Worm (Caenorhabditis elegans) whole organism, early embryonic: ENCODE data around the gene F48F5.6.

Source experiments
- B0310.2 ChIP-seq: sonication (generic microtip); optimal IDR thresholded peaks from 2 replicates; lab custom pipeline; 2016; ENCODE audit warnings: mild to moderate bottlenecking, missing genetic modification characterization, missing compliant biosample characterization
- F13C5.2 ChIP-seq: sonication (generic microtip); optimal IDR thresholded peaks from 2 replicates; lab custom pipeline; 2017; ENCODE audit warnings: mild to moderate bottlenecking, missing genetic modification characterization, inconsistent platforms, missing compliant biosample characterization
- aly-1 ChIP-seq: sonication (generic microtip); optimal IDR thresholded peaks from 2 replicates; lab custom pipeline; 2016; ENCODE audit warnings: missing genetic modification characterization, missing compliant biosample characterization
- ama-1 ChIP-seq: fragments of 150-350 bp; optimal IDR thresholded peaks from 2 replicates; lab custom pipeline; 2014
- ceh-13 ChIP-seq: fragments of 200-800 bp; sonication (Bioruptor generic); optimal IDR thresholded peaks from 2 replicates; lab custom pipeline; 2018; ENCODE audit warnings: mild to moderate bottlenecking, missing genetic modification characterization, missing compliant biosample characterization
- ceh-36 ChIP-seq: sonication (generic microtip); optimal IDR thresholded peaks from 2 replicates; lab custom pipeline; 2016; ENCODE audit warnings: missing genetic modification characterization, inconsistent platforms, missing compliant biosample characterization
- ets-7 ChIP-seq: sonication (generic microtip); optimal IDR thresholded peaks from 2 replicates; lab custom pipeline; 2016; ENCODE audit warnings: missing genotype, missing genetic modification characterization, missing compliant biosample characterization
- flt-1 ChIP-seq: fragments of 200-800 bp; sonication (Bioruptor generic); IDR thresholded peaks from 2 replicates; pipeline ENCODE4 v1.3.6; 2022; ENCODE audit warnings: missing genetic modification characterization, missing compliant biosample characterization
- hmbx-1 ChIP-seq: sonication (generic microtip); optimal IDR thresholded peaks from 2 replicates; lab custom pipeline; 2016; ENCODE audit warnings: mild to moderate bottlenecking, missing genetic modification characterization, missing compliant biosample characterization
- hmg-4 ChIP-seq: fragments of 200-800 bp; sonication (Bioruptor generic); optimal IDR thresholded peaks from 2 replicates; lab custom pipeline; 2018; ENCODE audit warnings: mild to moderate bottlenecking, missing genetic modification characterization, missing compliant biosample characterization
- hnd-1 ChIP-seq: sonication (generic microtip); optimal IDR thresholded peaks from 2 replicates; lab custom pipeline; 2016; ENCODE audit warnings: missing genetic modification characterization, missing compliant biosample characterization
- pes-1 ChIP-seq: fragments of 200-800 bp; sonication (Bioruptor generic); IDR thresholded peaks from 2 replicates; pipeline ENCODE4 v1.3.6; 2022; ENCODE audit warnings: missing genetic modification reagents, missing genetic modification characterization, missing compliant biosample characterization
- scrt-1 ChIP-seq: fragments of 200-800 bp; sonication (Bioruptor generic); IDR thresholded peaks from 2 replicates; pipeline ENCODE4 v1.3.6; 2022; ENCODE audit warnings: missing genetic modification characterization, missing compliant biosample characterization
- sea-1 ChIP-seq: fragments of 200-800 bp; sonication (Bioruptor generic); conservative IDR thresholded peaks from 2 replicates; pipeline ENCODE4 v1.3.6; 2022; ENCODE audit warnings: missing genetic modification characterization, missing compliant biosample characterization
- tbx-11 ChIP-seq: fragments of 200-800 bp; sonication (Bioruptor generic); IDR thresholded peaks from 2 replicates; pipeline ENCODE4 v1.3.6; 2022; ENCODE audit warnings: missing genetic modification characterization, missing compliant biosample characterization
- tbx-37 ChIP-seq: fragments of 200-800 bp; sonication (Bioruptor generic); conservative IDR thresholded peaks from 2 replicates; pipeline ENCODE4 v1.3.6; 2022; ENCODE audit warnings: missing genetic modification reagents, missing genetic modification characterization, missing compliant biosample characterization
- tra-4 ChIP-seq: sonication (generic microtip); optimal IDR thresholded peaks from 2 replicates; lab custom pipeline; 2017; ENCODE audit warnings: missing genetic modification characterization, missing compliant biosample characterization

F48F5.6 gene

DNA sequence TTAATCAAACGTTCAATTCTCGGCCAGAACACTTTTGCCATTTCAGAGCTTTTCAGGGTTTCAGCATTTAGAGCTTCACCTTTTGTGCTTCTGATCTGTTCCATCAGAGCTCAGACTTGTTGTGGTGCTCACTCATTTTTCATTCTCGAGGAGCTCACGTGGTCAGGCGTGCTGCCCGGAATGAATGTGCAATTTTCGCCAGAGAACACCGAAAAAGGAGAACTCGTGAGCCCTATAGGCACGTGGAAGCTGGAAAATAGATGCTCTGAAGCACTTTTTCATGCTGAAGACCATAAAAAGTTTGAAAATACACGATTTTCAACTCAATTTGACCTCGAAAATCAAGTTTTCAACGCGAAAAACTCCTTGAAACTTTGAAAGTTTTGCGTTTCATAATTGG lies 33.3 kb downstream of the F48F5.6 start:
- no peak for TF ChIP-seq ets-7 (tag; lab: Kevin White, UChicago)
- no peak for TF ChIP-seq ceh-36 (tag; lab: Kevin White, UChicago)
- TF ChIP-seq hmg-4 (GFP tag; lab: Kevin White, UChicago), result no peak

DNA sequence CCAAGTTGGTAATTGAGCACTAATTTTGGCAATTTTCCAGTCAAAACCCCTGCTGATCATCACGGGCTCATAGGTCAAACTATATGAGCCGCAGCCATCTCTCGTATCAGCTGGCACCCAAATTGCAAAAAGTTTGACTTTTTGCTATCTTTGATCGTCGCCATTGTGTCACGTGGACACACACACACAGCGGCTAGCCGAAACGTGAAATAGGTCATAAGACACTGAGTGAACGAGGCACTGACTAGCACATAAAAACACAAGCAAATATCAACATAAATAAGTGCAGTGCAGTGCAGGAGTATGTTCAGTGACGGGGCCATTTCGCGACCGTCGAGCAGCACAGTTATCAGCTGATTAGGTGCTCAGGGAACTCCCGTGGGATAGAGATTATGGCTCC lies 34.2 kb downstream of the F48F5.6 start:
- TF ChIP-seq hmg-4 (GFP tag; lab: Kevin White, UChicago) (no peak), hnd-1 (no peak), ceh-36 (tag; lab: Kevin White, UChicago) (no peak)

DNA sequence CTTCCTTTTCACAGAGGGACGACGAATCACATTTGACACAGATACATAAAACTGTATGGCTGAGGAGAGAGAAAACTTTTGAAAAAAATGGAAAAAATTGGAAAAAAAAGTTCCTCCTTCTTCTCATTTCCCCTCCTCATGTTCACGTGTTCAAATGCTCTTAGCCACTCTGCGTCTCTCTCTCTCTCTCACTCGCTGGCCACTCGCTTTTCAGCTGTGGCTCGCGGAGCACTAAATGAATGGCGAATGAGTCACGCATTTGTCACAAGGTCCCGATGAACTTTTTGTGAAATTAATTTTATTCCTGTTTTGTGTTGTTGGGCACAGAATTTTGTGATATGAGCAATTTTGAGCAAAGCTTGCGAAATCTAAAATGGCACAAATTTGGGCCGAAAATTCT lies 35.2 kb downstream of the F48F5.6 start:
- TF ChIP-seq hnd-1 (no peak), sea-1 (GFP tag; lab: Robert Waterston, UW) (no peak)

DNA sequence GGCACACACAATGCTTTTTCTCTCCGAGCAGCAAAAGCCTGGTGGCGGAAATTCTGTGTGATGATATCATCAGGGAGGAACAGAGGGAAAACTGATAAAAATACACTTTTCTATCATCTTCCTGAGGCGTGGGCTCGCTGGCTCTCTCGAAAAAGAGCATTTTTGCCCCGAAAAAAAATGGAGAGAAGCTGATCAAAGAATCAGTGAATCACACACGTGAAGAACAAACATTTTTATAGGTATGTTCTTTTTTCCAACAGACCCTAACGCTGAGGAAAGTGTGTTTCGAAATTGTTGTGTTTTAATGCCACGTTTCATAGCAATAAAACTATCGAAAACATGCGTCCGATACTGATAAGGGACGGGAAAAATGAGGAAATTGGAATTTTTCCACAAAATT lies 36.2 kb downstream of the F48F5.6 start:
- TF ChIP-seq tra-4 (tag; lab: Kevin White, UChicago) (no peak), ceh-36 (tag; lab: Kevin White, UChicago) (no peak), hnd-1 (no peak), B0310.2 (tag; lab: Kevin White, UChicago) (no peak), tbx-37 (GFP tag; lab: Robert Waterston, UW) (no peak), scrt-1 (GFP tag; lab: Robert Waterston, UW) (no peak), tbx-11 (no peak), pes-1 (GFP tag; lab: Robert Waterston, UW) (no peak), ets-7 (tag; lab: Kevin White, UChicago) (no peak), ama-1 (no peak)

DNA sequence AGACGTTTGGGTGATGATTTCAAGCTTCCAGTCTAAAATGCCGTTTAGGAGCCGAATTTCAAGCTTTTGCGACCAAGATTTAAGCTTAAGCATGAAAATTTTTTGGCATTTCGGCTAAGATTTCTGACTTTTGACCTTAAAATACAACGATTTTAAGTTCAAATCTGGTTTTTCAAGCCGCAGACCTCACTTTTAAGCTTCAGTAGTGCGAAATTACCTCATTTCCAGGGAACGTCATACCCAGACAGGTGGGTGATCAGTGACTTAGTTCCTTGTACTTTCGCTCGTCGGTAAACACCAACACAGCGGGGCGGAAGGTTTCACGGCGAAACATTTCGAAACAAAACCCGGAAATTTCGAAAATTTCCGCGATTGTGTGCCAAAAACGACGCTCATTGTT lies 36.6 kb downstream of the F48F5.6 start:
- TF ChIP-seq ets-7 (tag; lab: Kevin White, UChicago), result no peak
- no peak for TF ChIP-seq hmbx-1
- no peak for TF ChIP-seq F13C5.2 (tag; lab: Kevin White, UChicago)
- no peak for TF ChIP-seq ceh-36 (tag; lab: Kevin White, UChicago)
- TF ChIP-seq sea-1 (GFP tag; lab: Robert Waterston, UW), result no peak

DNA sequence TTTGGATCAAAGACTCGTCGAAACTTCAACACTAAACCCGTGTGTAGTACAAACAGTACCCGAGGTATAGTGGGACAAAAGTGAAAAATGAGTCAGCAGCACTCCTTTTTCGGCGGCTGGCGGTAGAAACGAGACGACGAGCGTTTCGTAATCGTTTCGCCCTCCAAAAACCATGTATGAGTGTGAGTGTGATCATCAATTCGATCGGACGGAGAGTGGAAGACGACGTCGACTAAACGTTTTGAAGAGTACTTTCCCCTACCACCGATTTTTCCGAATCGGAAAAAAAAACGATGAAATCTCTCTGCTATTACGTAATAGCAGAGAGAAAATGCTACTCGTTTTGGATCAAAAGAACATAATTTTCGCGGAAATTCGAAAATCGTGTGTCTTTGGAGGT lies 37.6 kb downstream of the F48F5.6 start:
- TF ChIP-seq sea-1 (GFP tag; lab: Robert Waterston, UW) (no peak), tbx-11 (no peak), ets-7 (tag; lab: Kevin White, UChicago) (no peak)

DNA sequence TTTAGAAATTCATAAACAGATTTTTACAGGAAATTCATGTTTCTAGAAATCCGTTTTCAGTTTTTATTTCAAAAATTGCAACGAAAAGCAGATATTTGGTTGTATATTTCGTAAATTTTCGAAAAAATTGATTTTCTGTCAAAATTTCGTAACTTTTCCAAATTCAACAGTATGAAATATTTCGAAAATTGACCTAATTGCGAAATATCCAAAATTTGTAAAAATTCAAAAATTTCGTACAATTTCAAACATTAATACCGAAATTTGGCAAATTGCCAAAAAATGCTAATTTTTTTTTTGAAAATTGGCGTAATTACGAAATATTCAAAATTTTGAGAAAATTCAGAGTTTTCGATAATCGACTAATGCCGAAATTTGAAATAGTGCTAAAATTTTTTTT lies 39.0 kb downstream of the F48F5.6 start:
- TF ChIP-seq ets-7 (tag; lab: Kevin White, UChicago) (no peak), ceh-13 (no peak), hmbx-1 (no peak), hmg-4 (GFP tag; lab: Kevin White, UChicago) (no peak), ceh-36 (tag; lab: Kevin White, UChicago) (no peak), pes-1 (GFP tag; lab: Robert Waterston, UW) (no peak), B0310.2 (tag; lab: Kevin White, UChicago) (no peak), scrt-1 (GFP tag; lab: Robert Waterston, UW) (no peak)

DNA sequence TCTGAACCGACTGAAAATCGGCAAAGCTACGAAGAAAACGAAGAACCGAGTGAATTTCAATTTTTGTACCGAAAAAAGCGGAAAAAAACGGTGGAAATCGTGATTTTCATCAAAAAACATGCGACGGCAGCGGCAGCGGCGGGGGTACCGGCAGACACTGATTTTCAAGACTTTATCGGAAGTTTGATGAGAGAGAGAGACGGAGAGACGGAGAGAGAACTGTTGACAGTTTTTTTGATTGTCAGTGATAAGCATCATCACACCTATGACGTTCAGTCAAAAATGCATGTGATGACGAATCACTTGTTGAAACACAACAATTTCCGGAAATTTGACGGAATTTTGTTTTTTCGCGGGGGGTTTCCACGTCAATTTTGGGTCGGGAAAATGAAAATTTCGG lies 39.6 kb downstream of the F48F5.6 start:
- TF ChIP-seq scrt-1 (GFP tag; lab: Robert Waterston, UW) (no peak), tbx-37 (GFP tag; lab: Robert Waterston, UW) (no peak), ets-7 (tag; lab: Kevin White, UChicago) (no peak), F13C5.2 (tag; lab: Kevin White, UChicago) (no peak), ceh-36 (tag; lab: Kevin White, UChicago) (no peak), tbx-11 (no peak), aly-1 (no peak), sea-1 (GFP tag; lab: Robert Waterston, UW) (no peak), hmg-4 (GFP tag; lab: Kevin White, UChicago) (no peak), hmbx-1 (no peak), ceh-13 (no peak), tra-4 (tag; lab: Kevin White, UChicago) (no peak), B0310.2 (tag; lab: Kevin White, UChicago) (no peak)

DNA sequence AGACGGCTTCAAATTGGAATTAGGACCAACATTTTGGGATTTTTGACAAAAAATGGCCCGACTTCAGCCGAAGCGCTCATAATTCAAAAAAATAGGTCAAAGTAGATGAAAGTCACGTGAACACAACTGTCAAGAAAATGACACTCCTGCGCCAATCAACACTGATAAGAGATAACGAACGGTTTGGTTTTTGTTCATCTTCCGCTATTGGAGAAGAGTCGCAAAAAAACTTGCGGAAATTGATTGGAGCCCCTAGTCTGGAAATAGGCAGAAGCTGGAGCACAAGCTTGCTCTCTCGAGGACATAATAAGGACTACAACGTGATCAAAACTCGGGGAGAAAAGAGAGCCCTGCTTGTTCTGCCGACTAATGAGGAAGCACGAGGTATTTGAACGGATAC lies 40.8 kb downstream of the F48F5.6 start:
- TF ChIP-seq hnd-1 (no peak), F13C5.2 (tag; lab: Kevin White, UChicago) (no peak), tbx-37 (GFP tag; lab: Robert Waterston, UW) (no peak), sea-1 (GFP tag; lab: Robert Waterston, UW) (no peak)

DNA sequence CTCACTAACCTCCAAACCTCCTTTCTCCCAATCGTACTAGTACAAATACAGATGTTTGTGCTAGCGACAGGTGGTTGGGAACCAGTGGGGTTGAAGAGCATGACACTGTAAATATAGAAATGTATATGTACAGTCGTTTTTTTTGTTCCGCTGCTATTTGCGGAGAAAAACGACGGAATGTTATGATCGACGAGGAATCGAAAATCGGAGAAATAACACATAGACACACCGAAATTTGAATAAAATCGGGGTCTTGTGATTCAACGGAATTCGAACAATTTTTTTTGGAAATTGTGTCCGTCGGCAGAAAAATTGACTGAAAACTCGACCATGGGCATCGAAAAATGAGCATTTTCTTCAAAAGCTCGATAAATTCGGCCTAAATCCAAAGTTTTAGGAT lies 41.3 kb downstream of the F48F5.6 start, which contains the start of gene F53H2.3:
F53H2.3 (minus strand) TSS at position 101 of the 400 bp plus-strand sequence.
- TF ChIP-seq pes-1 (GFP tag; lab: Robert Waterston, UW), result no peak
- TF ChIP-seq B0310.2 (tag; lab: Kevin White, UChicago), result no peak
- no peak for TF ChIP-seq F13C5.2 (tag; lab: Kevin White, UChicago)
- no peak for TF ChIP-seq aly-1
- no peak for TF ChIP-seq ceh-13
- no peak for TF ChIP-seq scrt-1 (GFP tag; lab: Robert Waterston, UW)
- TF ChIP-seq hnd-1, result no peak
- TF ChIP-seq flt-1, result no peak
- TF ChIP-seq tbx-37 (GFP tag; lab: Robert Waterston, UW), result no peak
- no peak for TF ChIP-seq tra-4 (tag; lab: Kevin White, UChicago)
